Fruit fly (Drosophila melanogaster) whole organism, embryonic: Measurements from ENCODE around the gene CG11367.
A peak's percentile ranks its signal among the peaks of the same experiment; 100 is the strongest.

ENCODE experiments used
- Atf-2 ChIP-seq: fragments of 200-800 bp; sonication (Bioruptor generic); optimal IDR thresholded peaks from 2 replicates; lab custom pipeline; 2016; ENCODE audit warnings: missing biosample characterization, missing genetic modification characterization
- BtbVII ChIP-seq: fragments of 200-800 bp; sonication (Bioruptor generic); optimal IDR thresholded peaks from 3 replicates; lab custom pipeline; 2017; ENCODE audit warnings: missing biosample characterization, mild to moderate bottlenecking, missing genetic modification characterization
- C15 ChIP-seq: fragments of 200-800 bp; sonication (Bioruptor generic); IDR thresholded peaks from 3 replicates; pipeline ENCODE4 v1.3.6; 2022; ENCODE audit warnings: missing biosample characterization, missing genetic modification characterization
- CG10654 ChIP-seq: fragments of 200-800 bp; sonication (Bioruptor generic); optimal IDR thresholded peaks from 2 replicates; lab custom pipeline; 2016; ENCODE audit warnings: missing biosample characterization, missing genetic modification characterization
- CG10979 ChIP-seq: fragments of 200-800 bp; sonication (Bioruptor generic); optimal IDR thresholded peaks from 2 replicates; lab custom pipeline; 2018; ENCODE audit warnings: missing biosample characterization, mild to moderate bottlenecking, missing genetic modification characterization, moderate library complexity
- CG13287 ChIP-seq: fragments of 200-800 bp; sonication (Bioruptor generic); IDR thresholded peaks from 2 replicates; pipeline ENCODE4 v1.3.6; 2022; ENCODE audit warnings: missing biosample characterization, missing genetic modification characterization; ENCODE audit not compliant: partially characterized antibody
- CG13296 ChIP-seq: fragments of 200-800 bp; sonication (Bioruptor generic); optimal IDR thresholded peaks from 3 replicates; lab custom pipeline; 2018; ENCODE audit warnings: missing biosample characterization, mild to moderate bottlenecking, missing genetic modification characterization
- CG1603 ChIP-seq: fragments of 200-800 bp; sonication (Bioruptor generic); optimal IDR thresholded peaks from 2 replicates; lab custom pipeline; 2019; ENCODE audit warnings: missing biosample characterization, mild to moderate bottlenecking, missing genetic modification characterization, moderate library complexity
- CG2678 ChIP-seq: fragments of 200-800 bp; sonication (Bioruptor generic); optimal IDR thresholded peaks from 3 replicates; lab custom pipeline; 2019; ENCODE audit warnings: missing biosample characterization, mild to moderate bottlenecking, missing genetic modification characterization, moderate library complexity
- CG33213 ChIP-seq: fragments of 200-800 bp; sonication (Bioruptor generic); optimal IDR thresholded peaks from 3 replicates; lab custom pipeline; 2016; ENCODE audit warnings: missing biosample characterization, missing genetic modification characterization
- CG4730 ChIP-seq: fragments of 200-800 bp; sonication (Bioruptor generic); IDR thresholded peaks from 2 replicates; pipeline ENCODE4 v1.3.6; 2022; ENCODE audit warnings: missing biosample characterization, missing genetic modification characterization
- CG6765 ChIP-seq: fragments of 200-800 bp; sonication (Bioruptor generic); optimal IDR thresholded peaks from 3 replicates; lab custom pipeline; 2017; ENCODE audit warnings: missing biosample characterization, mild to moderate bottlenecking, missing genetic modification characterization
- CG6813 ChIP-seq: fragments of 200-800 bp; sonication (Bioruptor generic); optimal IDR thresholded peaks from 2 replicates; lab custom pipeline; 2017; ENCODE audit warnings: missing biosample characterization, missing genetic modification characterization, mild to moderate bottlenecking, moderate library complexity, missing genetic modification reagents
- CG7928 ChIP-seq: fragments of 200-800 bp; sonication (Bioruptor generic); optimal IDR thresholded peaks from 2 replicates; lab custom pipeline; 2017; ENCODE audit warnings: missing biosample characterization, mild to moderate bottlenecking, missing genetic modification characterization
- CG8478 ChIP-seq: fragments of >200 bp; optimal IDR thresholded peaks from 2 replicates; lab custom pipeline; 2018
- CrebB ChIP-seq: fragments of 200-800 bp; sonication (Bioruptor generic); optimal IDR thresholded peaks from 3 replicates; lab custom pipeline; 2018; ENCODE audit warnings: missing biosample characterization, mild to moderate bottlenecking, missing genetic modification characterization
- Deaf1 ChIP-seq: fragments of 200-800 bp; optimal IDR thresholded peaks from 3 replicates; lab custom pipeline; 2019; ENCODE audit warnings: missing biosample characterization, mild to moderate bottlenecking, missing genetic modification characterization, moderate library complexity
- Dip2 ChIP-seq: fragments of 200-800 bp; sonication (Bioruptor generic); IDR thresholded peaks from 2 replicates; pipeline ENCODE4 v1.3.6; 2022; ENCODE audit warnings: missing biosample characterization, missing genetic modification characterization
- HLH54F ChIP-seq: fragments of 200-800 bp; sonication (Bioruptor generic); optimal IDR thresholded peaks from 3 replicates; lab custom pipeline; 2016; ENCODE audit warnings: missing biosample characterization, missing genetic modification characterization
- Hand ChIP-seq: fragments of 200-800 bp; sonication (Bioruptor generic); optimal IDR thresholded peaks from 2 replicates; lab custom pipeline; 2017; ENCODE audit warnings: mild to moderate bottlenecking, missing biosample characterization, missing genetic modification reagents, missing genetic modification characterization
- Jarid2 ChIP-seq: fragments of 200-800 bp; sonication (Bioruptor generic); optimal IDR thresholded peaks from 3 replicates; lab custom pipeline; 2017; ENCODE audit warnings: mild to moderate bottlenecking, missing biosample characterization, missing genetic modification reagents, missing genetic modification characterization
- Kr ChIP-seq: fragments of 200-800 bp; sonication (Bioruptor generic); optimal IDR thresholded peaks from 2 replicates; lab custom pipeline; 2017; ENCODE audit warnings: missing biosample characterization, mild to moderate bottlenecking, missing genetic modification characterization
- Lim3 ChIP-seq: fragments of 200-800 bp; sonication (Bioruptor generic); IDR thresholded peaks from 2 replicates; pipeline ENCODE4 v1.3.6; 2022; ENCODE audit warnings: missing biosample characterization, missing genetic modification characterization
- MESR4 ChIP-seq: fragments of 200-800 bp; sonication (Bioruptor generic); optimal IDR thresholded peaks from 2 replicates; lab custom pipeline; 2018; ENCODE audit warnings: missing biosample characterization, mild to moderate bottlenecking, missing genetic modification characterization, moderate library complexity
- Nf-YC ChIP-seq: fragments of 200-800 bp; optimal IDR thresholded peaks from 3 replicates; lab custom pipeline; 2019; ENCODE audit warnings: missing biosample characterization, mild to moderate bottlenecking, missing genetic modification characterization, moderate library complexity
- Optix ChIP-seq: fragments of 200-800 bp; sonication (Bioruptor generic); IDR thresholded peaks from 3 replicates; pipeline ENCODE4 v1.3.6; 2022; ENCODE audit warnings: missing biosample characterization, missing genetic modification characterization
- Ptx1 ChIP-seq: fragments of 200-800 bp; sonication (Bioruptor generic); IDR thresholded peaks from 2 replicates; pipeline ENCODE4 v1.3.6; 2022; ENCODE audit warnings: missing biosample characterization, missing genetic modification characterization
- Rfx ChIP-seq: fragments of 200-800 bp; sonication (Bioruptor generic); IDR thresholded peaks from 2 replicates; pipeline ENCODE4 v1.3.6; 2022; ENCODE audit warnings: missing biosample characterization, missing genetic modification characterization
- Rx ChIP-seq: fragments of 200-800 bp; sonication (Bioruptor generic); IDR thresholded peaks from 2 replicates; pipeline ENCODE4 v1.3.6; 2022; ENCODE audit warnings: missing biosample characterization, missing genetic modification characterization
- Taf1 ChIP-seq: fragments of 200-800 bp; sonication (Bioruptor generic); IDR thresholded peaks from 2 replicates; pipeline ENCODE4 v1.3.6; 2022; ENCODE audit warnings: missing biosample characterization, missing genetic modification characterization
- btn ChIP-seq: fragments of 200-800 bp; sonication (Bioruptor generic); optimal IDR thresholded peaks from 2 replicates; lab custom pipeline; 2016; ENCODE audit warnings: missing biosample characterization, missing genetic modification characterization
- cato ChIP-seq: fragments of 200-800 bp; sonication (Bioruptor generic); optimal IDR thresholded peaks from 2 replicates; lab custom pipeline; 2016; ENCODE audit warnings: missing biosample characterization, missing genetic modification characterization, borderline replicate concordance
- ci ChIP-seq: fragments of 200-800 bp; sonication (Bioruptor generic); IDR thresholded peaks from 3 replicates; pipeline ENCODE4 v1.3.6; 2022; ENCODE audit warnings: missing biosample characterization, missing genetic modification characterization
- dati ChIP-seq: fragments of 200-800 bp; sonication (Bioruptor generic); IDR thresholded peaks from 2 replicates; pipeline ENCODE4 v1.3.6; 2022; ENCODE audit warnings: missing biosample characterization, missing genetic modification characterization
- ftz-f1 ChIP-seq: fragments of 200-800 bp; sonication (Bioruptor generic); optimal IDR thresholded peaks from 2 replicates; lab custom pipeline; 2016; ENCODE audit warnings: missing biosample characterization, missing genetic modification characterization
- gsb ChIP-seq: fragments of 200-800 bp; sonication (Bioruptor generic); IDR thresholded peaks from 2 replicates; pipeline ENCODE4 v1.3.6; 2022; ENCODE audit warnings: missing biosample characterization, missing genetic modification characterization
- gsb-n ChIP-seq: fragments of 200-800 bp; sonication (Bioruptor generic); optimal IDR thresholded peaks from 3 replicates; lab custom pipeline; 2018; ENCODE audit warnings: missing biosample characterization, mild to moderate bottlenecking, missing genetic modification characterization
- inv ChIP-seq: fragments of 200-800 bp; sonication (Bioruptor generic); IDR thresholded peaks from 2 replicates; pipeline ENCODE4 v1.3.6; 2022; ENCODE audit warnings: missing biosample characterization, missing genetic modification characterization; ENCODE audit not compliant: partially characterized antibody
- kah ChIP-seq: fragments of 200-800 bp; sonication (Bioruptor generic); optimal IDR thresholded peaks from 2 replicates; lab custom pipeline; 2018; ENCODE audit warnings: missing biosample characterization, mild to moderate bottlenecking, missing genetic modification characterization
- lab ChIP-seq: fragments of 200-800 bp; sonication (Bioruptor generic); optimal IDR thresholded peaks from 3 replicates; lab custom pipeline; 2017; ENCODE audit warnings: missing biosample characterization, missing genetic modification characterization, mild to moderate bottlenecking, moderate library complexity, missing genetic modification reagents
- lbe ChIP-seq: fragments of 200-800 bp; sonication (Bioruptor generic); optimal IDR thresholded peaks from 2 replicates; lab custom pipeline; 2016; ENCODE audit warnings: missing biosample characterization, mild to moderate bottlenecking, missing genetic modification characterization
- lmd ChIP-seq: fragments of 200-800 bp; sonication (Bioruptor generic); IDR thresholded peaks from 2 replicates; pipeline ENCODE4 v1.3.6; 2022; ENCODE audit warnings: missing biosample characterization, missing genetic modification characterization
- nerfin-2 ChIP-seq: fragments of 200-800 bp; sonication (Bioruptor generic); IDR thresholded peaks from 2 replicates; pipeline ENCODE4 v1.3.6; 2022; ENCODE audit warnings: missing biosample characterization, missing genetic modification characterization; ENCODE audit not compliant: partially characterized antibody
- oc ChIP-seq: fragments of 200-800 bp; sonication (Bioruptor generic); optimal IDR thresholded peaks from 2 replicates; lab custom pipeline; 2018; ENCODE audit warnings: missing biosample characterization, mild to moderate bottlenecking, missing genetic modification characterization, moderate library complexity
- pb ChIP-seq: fragments of 200-800 bp; sonication (Bioruptor generic); optimal IDR thresholded peaks from 3 replicates; lab custom pipeline; 2016; ENCODE audit warnings: missing biosample characterization, missing genetic modification characterization
- salm ChIP-seq: fragments of 200-800 bp; sonication (Bioruptor generic); optimal IDR thresholded peaks from 2 replicates; lab custom pipeline; 2018; ENCODE audit warnings: missing biosample characterization, mild to moderate bottlenecking, missing genetic modification characterization
- sens-2 ChIP-seq: fragments of 200-800 bp; sonication (Bioruptor generic); IDR thresholded peaks from 2 replicates; pipeline ENCODE4 v1.3.6; 2022; ENCODE audit warnings: missing biosample characterization, missing genetic modification characterization
- slp2 ChIP-seq: fragments of 200-800 bp; sonication (Bioruptor generic); optimal IDR thresholded peaks from 2 replicates; lab custom pipeline; 2016; ENCODE audit warnings: missing biosample characterization, missing genetic modification characterization
- stwl ChIP-seq: fragments of 200-800 bp; sonication (Bioruptor generic); optimal IDR thresholded peaks from 3 replicates; lab custom pipeline; 2018; ENCODE audit warnings: missing biosample characterization, mild to moderate bottlenecking, missing genetic modification characterization, moderate library complexity
- usp ChIP-seq: fragments of >200 bp; optimal IDR thresholded peaks from 2 replicates; lab custom pipeline; 2017; ENCODE audit warnings: missing biosample characterization, missing genetic modification characterization

CG11367 gene

dm6 chr3L:22717137-22717767, 10.7 kb upstream of the CG11367 start, which contains the start of the genes ArfGAP3 and CG32452 (continued):
- peak; percentile 68 for TF ChIP-seq CG13296
- TF ChIP-seq CG8478 (lab: Kevin White, UChicago), result no peak
- TF ChIP-seq CrebB, result peak; percentile 50
- TF ChIP-seq CG1603, result peak; percentile 51
- peak; percentile 70 for TF ChIP-seq lab (GFP tag; lab: Kevin White, UChicago)
- TF ChIP-seq C15 (GFP tag; lab: Robert Waterston, UW), result 0 out of 3 replicates have a peak, but pooled peaks have one; percentile 8
- TF ChIP-seq CG33213 (GFP tag; lab: Kevin White, UChicago), result peak; percentile 47
- TF ChIP-seq sens-2 (GFP tag; lab: Robert Waterston, UW), result no peak
- TF ChIP-seq CG13287 (GFP tag; lab: Robert Waterston, UW), result peak; percentile 68
- TF ChIP-seq Optix (GFP tag; lab: Robert Waterston, UW), result peak; percentile 32; the same call in 1 of the 3 replicates
- TF ChIP-seq Lim3 (GFP tag; lab: Robert Waterston, UW), result no peak
- peak; percentile 77 for TF ChIP-seq ci (GFP tag; lab: Robert Waterston, UW)
- TF ChIP-seq nerfin-2, result no peak
- TF ChIP-seq CG7928 (GFP tag; lab: Kevin White, UChicago), result no peak
- TF ChIP-seq Nf-YC (tag; lab: Kevin White, UChicago), result peak; percentile 69
- peak; percentile 68 for TF ChIP-seq gsb-n
- TF ChIP-seq salm, result no peak
- TF ChIP-seq Jarid2 (GFP tag; lab: Kevin White, UChicago), result peak; percentile 30
- peak; percentile 65 for TF ChIP-seq CG10654
- TF ChIP-seq dati (GFP tag; lab: Robert Waterston, UW), result no peak
- no peak for TF ChIP-seq Kr (GFP tag; lab: Kevin White, UChicago)
- TF ChIP-seq BtbVII (GFP tag; lab: Kevin White, UChicago), result peak; percentile 61
- TF ChIP-seq CG10979 (tag; lab: Kevin White, UChicago), result peak; percentile 62
- TF ChIP-seq inv (GFP tag; lab: Robert Waterston, UW), result peak; percentile 47
- TF ChIP-seq oc (tag; lab: Kevin White, UChicago), result peak; percentile 33
- peak; percentile 31 for TF ChIP-seq lbe (GFP tag; lab: Kevin White, UChicago)
- peak; percentile 35 for TF ChIP-seq CG6813 (GFP tag; lab: Kevin White, UChicago)
- no peak for TF ChIP-seq btn (GFP tag; lab: Kevin White, UChicago)
- no peak for TF ChIP-seq pb
- TF ChIP-seq MESR4 (GFP tag; lab: Kevin White, UChicago), result peak; percentile 98
- TF ChIP-seq Rfx, result peak; percentile 86
- TF ChIP-seq Ptx1 (GFP tag; lab: Robert Waterston, UW), result peak; percentile 80
- 0 out of 2 replicates have a peak, but pooled peaks have one; percentile 30 for TF ChIP-seq gsb (GFP tag; lab: Robert Waterston, UW)
- peak; percentile 76 for TF ChIP-seq Deaf1 (tag; lab: Kevin White, UChicago)
- no peak for TF ChIP-seq CG6765
- TF ChIP-seq Atf-2 (GFP tag; lab: Kevin White, UChicago), result no peak
- TF ChIP-seq HLH54F (GFP tag; lab: Kevin White, UChicago), result peak; percentile 68
- peak; percentile 41; the same call in 1 of the 2 replicates for TF ChIP-seq CG4730 (GFP tag; lab: Robert Waterston, UW)
- TF ChIP-seq Dip2 (GFP tag; lab: Robert Waterston, UW), result no peak
- TF ChIP-seq usp (GFP tag; lab: Kevin White, UChicago), result no peak
- peak; percentile 77 for TF ChIP-seq ftz-f1
- TF ChIP-seq Taf1 (GFP tag; lab: Robert Waterston, UW), result no peak
- no peak for TF ChIP-seq Hand
- peak; percentile 66 for TF ChIP-seq lmd (GFP tag; lab: Robert Waterston, UW)
- TF ChIP-seq CG2678 (tag; lab: Kevin White, UChicago), result peak; percentile 79
- TF ChIP-seq Rx (GFP tag; lab: Robert Waterston, UW), result peak; percentile 53; the same call in 1 of the 2 replicates
- TF ChIP-seq kah, result peak; percentile 61
- TF ChIP-seq stwl, result peak; percentile 51
- TF ChIP-seq slp2 (GFP tag; lab: Kevin White, UChicago), result peak; percentile 42
- peak; percentile 76 for TF ChIP-seq cato (GFP tag; lab: Kevin White, UChicago)
